Worm (Caenorhabditis elegans): ENCODE data around the gene ZK250.14.
"Not testable (repeated sequence)": the region's sequence is repeated elsewhere in the genome, so short reads cannot be mapped to it uniquely, and the experiment has no call there.

ZK250.14 gene

DNA sequence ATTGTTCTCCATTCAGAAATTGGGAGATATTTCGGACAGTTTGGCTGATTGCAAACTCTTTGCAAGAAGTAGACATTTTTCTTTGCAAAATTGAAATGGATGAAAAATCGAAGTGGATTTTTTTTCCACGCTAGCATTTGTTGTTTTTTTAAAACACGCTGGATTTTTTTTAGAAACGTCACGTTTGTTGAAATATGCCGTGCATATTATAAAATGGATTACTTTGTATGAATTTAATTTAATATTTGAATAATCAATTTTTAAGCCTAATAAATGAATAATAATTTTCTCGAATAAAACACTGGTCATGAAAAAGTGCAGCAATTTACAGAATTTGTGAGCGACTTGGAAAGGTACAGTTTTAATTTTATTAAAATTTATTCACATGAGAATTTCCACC lies at the start of gene ZK250.14:
ZK250.14 (minus strand) TSS at position 101 of the 400 bp plus-strand sequence.
- TF ChIP-seq med-1 (GFP tag; optimal IDR thresholded peaks at IDR 0.05; ENCODE audit: insufficient read depth) (no peak), cog-1 (tag; optimal IDR thresholded peaks at IDR 0.05) (no peak), tab-1 (GFP tag; IDR thresholded peaks at IDR 0.05) (no peak), flt-1 (GFP tag; IDR thresholded peaks at IDR 0.05) (no peak), ztf-29 (GFP tag; IDR thresholded peaks at IDR 0.05) (no peak), ztf-23 (GFP tag; IDR thresholded peaks at IDR 0.05) (no peak), T22C8.4 (GFP tag; IDR thresholded peaks at IDR 0.05) (no peak), klf-2 (GFP tag; conservative IDR thresholded peaks at IDR 0.05) (no peak), ref-1 (GFP tag; conservative IDR thresholded peaks at IDR 0.05) (no peak)

DNA sequence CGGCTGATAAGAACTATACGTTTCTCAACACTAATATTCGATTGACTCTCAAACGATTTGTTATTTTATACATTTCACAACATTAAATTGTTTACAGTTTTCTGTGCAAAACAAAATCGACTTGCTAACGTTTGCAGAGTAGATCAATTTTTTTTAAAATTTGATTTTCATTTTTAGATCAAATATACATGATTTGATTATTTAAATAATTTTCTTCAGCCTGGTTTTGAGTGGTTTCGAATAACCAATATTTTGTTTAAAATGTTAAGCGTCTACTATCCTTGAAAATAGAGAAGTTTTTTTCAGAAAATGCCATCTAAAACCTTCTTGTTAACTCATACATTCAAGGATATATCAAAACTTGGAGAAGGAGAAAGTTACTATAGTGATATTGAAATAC lies 48.7 kb upstream of the ZK250.14 start, which contains the start of gene math-21:
math-21 (plus strand) TSS at position 301 of the 400 bp plus-strand sequence.
- TF ChIP-seq tab-1 (GFP tag; IDR thresholded peaks at IDR 0.05) (no peak), klf-2 (GFP tag; conservative IDR thresholded peaks at IDR 0.05) (no peak), med-1 (GFP tag; optimal IDR thresholded peaks at IDR 0.05; ENCODE audit: insufficient read depth) (no peak), T22C8.4 (GFP tag; IDR thresholded peaks at IDR 0.05) (no peak), ref-1 (GFP tag; conservative IDR thresholded peaks at IDR 0.05) (no peak), ztf-23 (GFP tag; IDR thresholded peaks at IDR 0.05) (no peak), ztf-29 (GFP tag; IDR thresholded peaks at IDR 0.05) (no peak), cog-1 (tag; optimal IDR thresholded peaks at IDR 0.05) (no peak), flt-1 (GFP tag; IDR thresholded peaks at IDR 0.05) (no peak)

DNA sequence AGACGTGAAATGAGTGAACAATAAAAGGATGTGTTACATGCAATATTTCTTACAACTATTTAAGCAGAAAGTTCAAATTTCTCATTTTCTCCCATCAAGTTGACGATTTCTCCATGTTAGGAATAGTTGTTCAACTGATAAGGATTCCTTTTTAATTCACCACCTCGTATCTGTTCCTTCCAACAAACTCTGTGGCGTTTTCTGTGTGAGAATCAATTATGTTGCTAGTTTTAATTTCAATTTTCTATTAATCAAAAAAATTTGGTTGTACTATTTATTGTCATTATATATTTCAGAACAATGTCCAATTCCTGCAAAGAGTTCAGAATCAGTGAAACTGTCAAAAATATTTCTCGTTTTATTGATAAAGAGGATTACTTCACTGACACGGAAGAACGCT lies 44.0 kb upstream of the ZK250.14 start, which contains the start of gene math-44:
math-44 (plus strand) TSS at position 301 of the 400 bp plus-strand sequence.
- TF ChIP-seq med-1 (GFP tag; optimal IDR thresholded peaks at IDR 0.05; ENCODE audit: insufficient read depth) (no peak), flt-1 (GFP tag; IDR thresholded peaks at IDR 0.05) (no peak)

DNA sequence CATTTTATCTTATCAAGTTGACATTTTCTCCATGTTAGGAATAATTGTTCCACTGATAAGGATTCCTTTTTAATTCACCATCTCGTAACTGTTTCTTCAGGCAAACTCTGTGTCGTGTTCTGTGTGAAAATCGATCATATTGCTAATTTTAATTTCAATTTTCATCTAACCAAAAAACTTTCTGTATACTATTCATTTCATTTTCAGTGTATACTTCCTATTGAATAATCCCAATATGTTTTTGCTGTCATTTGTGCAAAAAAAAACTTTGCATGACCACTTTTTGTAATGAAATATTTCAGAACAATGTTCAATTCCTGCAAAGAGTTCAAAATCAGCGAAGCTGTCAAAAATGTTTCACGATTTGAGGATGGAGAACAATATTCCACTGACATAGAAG lies 42.0 kb upstream of the ZK250.14 start, which contains the start of gene Y16E11A.4:
Y16E11A.4 (plus strand) TSS at position 301 of the 400 bp plus-strand sequence.
- TF ChIP-seq ztf-23 (GFP tag; IDR thresholded peaks at IDR 0.05), result no peak
- no peak for TF ChIP-seq tab-1 (GFP tag; IDR thresholded peaks at IDR 0.05)
- no peak for TF ChIP-seq T22C8.4 (GFP tag; IDR thresholded peaks at IDR 0.05)
- TF ChIP-seq med-1 (GFP tag; optimal IDR thresholded peaks at IDR 0.05; ENCODE audit: insufficient read depth), result no peak
- no peak for TF ChIP-seq flt-1 (GFP tag; IDR thresholded peaks at IDR 0.05)
- no peak for TF ChIP-seq ztf-29 (GFP tag; IDR thresholded peaks at IDR 0.05)
- no peak for TF ChIP-seq ref-1 (GFP tag; conservative IDR thresholded peaks at IDR 0.05)
- no peak for TF ChIP-seq cog-1 (tag; optimal IDR thresholded peaks at IDR 0.05)
- no peak for TF ChIP-seq klf-2 (GFP tag; conservative IDR thresholded peaks at IDR 0.05)

DNA sequence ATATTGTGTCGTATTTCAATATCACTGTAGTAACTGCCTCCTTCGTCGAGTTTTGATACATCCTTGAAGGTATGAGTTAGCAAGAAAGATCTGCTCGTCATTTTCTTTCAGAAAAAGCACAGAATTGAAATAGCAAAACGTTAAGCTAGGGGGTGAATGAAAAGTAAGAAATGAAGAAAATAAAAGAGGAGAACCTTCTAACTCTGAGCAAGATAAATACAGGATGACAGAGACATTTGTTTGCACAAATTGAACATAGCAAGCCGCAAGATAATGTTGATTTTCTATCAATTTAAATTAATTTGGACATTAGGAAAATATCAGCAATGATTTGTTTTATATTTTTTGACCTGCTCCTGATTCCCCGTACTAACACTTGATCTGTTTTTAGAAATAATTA lies 10.6 kb upstream of the ZK250.14 start, which contains the start of gene math-49:
math-49 (minus strand) TSS at position 101 of the 400 bp plus-strand sequence.
- not testable (repeated sequence) for TF ChIP-seq cog-1 (tag; optimal IDR thresholded peaks at IDR 0.05); ref-1 (GFP tag; conservative IDR thresholded peaks at IDR 0.05); ztf-29 (GFP tag; IDR thresholded peaks at IDR 0.05)

DNA sequence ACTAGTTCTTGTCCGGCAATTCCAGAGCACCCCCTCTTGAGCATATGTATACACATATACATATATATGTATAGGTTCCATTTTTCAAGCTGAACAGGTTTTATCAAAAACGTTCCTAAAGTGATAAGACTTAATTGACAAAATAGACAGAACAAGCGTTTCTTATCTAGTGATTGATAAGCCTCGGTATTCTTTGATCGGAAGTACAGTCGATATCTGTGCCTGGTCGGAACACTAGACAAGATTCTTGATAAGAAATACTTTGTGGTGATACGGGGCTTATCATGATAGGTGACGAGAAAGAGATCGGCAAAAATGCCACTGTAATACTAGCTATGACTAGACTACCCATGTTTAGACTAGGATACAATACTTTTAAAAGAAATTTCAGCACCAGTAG lies 4.1 kb upstream of the ZK250.14 start:
- TF ChIP-seq ztf-29 (GFP tag; IDR thresholded peaks at IDR 0.05) (no peak), T22C8.4 (GFP tag; IDR thresholded peaks at IDR 0.05) (no peak), tab-1 (GFP tag; IDR thresholded peaks at IDR 0.05) (no peak), cog-1 (tag; optimal IDR thresholded peaks at IDR 0.05) (no peak), med-1 (GFP tag; optimal IDR thresholded peaks at IDR 0.05; ENCODE audit: insufficient read depth) (no peak), flt-1 (GFP tag; IDR thresholded peaks at IDR 0.05) (no peak), ref-1 (GFP tag; conservative IDR thresholded peaks at IDR 0.05) (no peak), ztf-23 (GFP tag; IDR thresholded peaks at IDR 0.05) (no peak), klf-2 (GFP tag; conservative IDR thresholded peaks at IDR 0.05) (no peak)

DNA sequence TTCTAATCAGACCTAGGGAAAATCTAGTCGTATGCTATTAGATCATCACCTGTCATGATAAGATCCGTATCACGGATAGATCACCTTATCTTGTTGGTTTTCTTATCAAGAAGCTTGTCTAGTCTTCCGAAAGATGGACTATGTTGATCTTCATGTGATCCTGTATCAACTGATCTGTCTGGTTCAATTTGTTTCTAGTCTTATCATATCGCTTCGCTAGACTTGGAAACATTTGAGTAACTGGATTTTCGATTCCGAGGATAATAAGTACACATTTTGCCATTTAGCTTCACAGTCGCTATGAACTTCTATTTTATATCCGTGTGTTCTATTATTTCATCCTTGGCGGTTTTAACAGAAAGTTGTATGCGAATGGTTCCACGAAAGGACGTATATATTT lies 3.4 kb upstream of the ZK250.14 start, which contains the start of gene ZK250.2:
ZK250.2 (plus strand) TSS at position 301 of the 400 bp plus-strand sequence.
- not testable (repeated sequence) for TF ChIP-seq tab-1 (GFP tag; IDR thresholded peaks at IDR 0.05); ref-1 (GFP tag; conservative IDR thresholded peaks at IDR 0.05); med-1 (GFP tag; optimal IDR thresholded peaks at IDR 0.05; ENCODE audit: insufficient read depth)

DNA sequence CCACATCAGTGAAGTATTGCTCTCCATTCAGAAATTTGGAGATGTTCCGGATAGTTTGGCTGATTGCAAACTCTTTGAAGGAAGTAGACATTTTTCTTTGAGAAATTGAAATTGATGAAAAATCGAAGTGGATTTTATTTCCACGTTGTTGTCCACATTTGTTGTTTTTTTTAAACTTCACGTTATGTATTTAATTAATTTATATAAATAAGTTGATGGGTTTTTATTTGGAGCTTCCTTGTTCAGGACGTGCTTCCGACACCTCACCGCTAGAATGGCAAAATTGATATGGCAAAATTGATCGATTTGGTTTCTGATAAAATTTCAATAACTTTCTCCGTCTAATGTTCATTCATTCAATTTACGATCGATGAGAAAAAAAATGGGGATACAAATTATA lies 1.4 kb upstream of the ZK250.14 start, which contains the start of gene math-48:
math-48 (minus strand) TSS at position 101 of the 400 bp plus-strand sequence.
- TF ChIP-seq tab-1 (GFP tag; IDR thresholded peaks at IDR 0.05) (no peak), med-1 (GFP tag; optimal IDR thresholded peaks at IDR 0.05; ENCODE audit: insufficient read depth) (no peak), flt-1 (GFP tag; IDR thresholded peaks at IDR 0.05) (no peak)

DNA sequence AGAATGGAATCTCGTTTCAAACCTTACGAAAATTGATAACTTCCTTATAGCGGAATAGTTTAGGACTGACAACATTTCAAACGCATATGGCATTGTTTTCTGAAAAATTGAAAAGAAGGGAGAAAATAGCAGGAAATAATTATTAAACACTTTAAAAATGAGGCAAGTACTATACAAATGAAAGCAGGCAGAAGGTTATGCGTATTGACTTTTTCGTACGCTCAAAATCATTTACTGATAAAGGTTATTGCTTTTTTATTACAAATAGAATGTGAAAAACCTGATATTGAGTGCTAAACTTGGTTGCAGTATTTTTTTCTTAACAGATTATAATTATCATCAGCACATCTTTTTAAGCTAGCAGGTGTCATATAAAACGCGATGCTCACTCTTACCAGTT lies 5.3 kb downstream of the ZK250.14 start, which contains the start of gene ZK250.13:
ZK250.13 (minus strand) TSS at position 101 of the 400 bp plus-strand sequence.
- TF ChIP-seq ref-1 (GFP tag; conservative IDR thresholded peaks at IDR 0.05), result no peak
- no peak for TF ChIP-seq cog-1 (tag; optimal IDR thresholded peaks at IDR 0.05)
- TF ChIP-seq T22C8.4 (GFP tag; IDR thresholded peaks at IDR 0.05), result no peak
- no peak for TF ChIP-seq med-1 (GFP tag; optimal IDR thresholded peaks at IDR 0.05; ENCODE audit: insufficient read depth)
- TF ChIP-seq ztf-29 (GFP tag; IDR thresholded peaks at IDR 0.05), result no peak
- TF ChIP-seq flt-1 (GFP tag; IDR thresholded peaks at IDR 0.05), result no peak
- no peak for TF ChIP-seq ztf-23 (GFP tag; IDR thresholded peaks at IDR 0.05)
- no peak for TF ChIP-seq tab-1 (GFP tag; IDR thresholded peaks at IDR 0.05)
- TF ChIP-seq klf-2 (GFP tag; conservative IDR thresholded peaks at IDR 0.05), result no peak

DNA sequence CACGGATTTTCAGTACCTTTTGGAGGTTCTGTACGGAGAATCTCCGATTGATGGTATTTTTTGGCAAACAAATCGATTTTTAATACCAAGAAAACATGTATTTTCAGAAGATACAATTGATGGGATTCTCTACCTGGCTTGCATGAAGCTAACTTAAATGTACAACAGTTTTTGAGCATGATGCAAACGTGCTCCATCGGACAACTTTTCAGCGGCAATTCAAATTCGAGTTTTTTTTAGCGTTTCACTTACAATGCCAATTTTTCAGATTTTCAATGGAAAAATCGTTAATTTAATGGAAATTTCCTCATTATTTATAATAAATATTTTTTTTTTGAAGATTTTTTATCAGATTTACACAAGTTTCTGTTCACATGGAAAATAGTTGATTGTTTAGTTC lies 16.4 kb downstream of the ZK250.14 start:
- no peak for TF ChIP-seq cog-1 (tag; optimal IDR thresholded peaks at IDR 0.05)
- TF ChIP-seq ztf-29 (GFP tag; IDR thresholded peaks at IDR 0.05), result no peak
- TF ChIP-seq ztf-23 (GFP tag; IDR thresholded peaks at IDR 0.05), result no peak
- no peak for TF ChIP-seq klf-2 (GFP tag; conservative IDR thresholded peaks at IDR 0.05)
- TF ChIP-seq tab-1 (GFP tag; IDR thresholded peaks at IDR 0.05), result no peak
- TF ChIP-seq T22C8.4 (GFP tag; IDR thresholded peaks at IDR 0.05), result no peak
- TF ChIP-seq flt-1 (GFP tag; IDR thresholded peaks at IDR 0.05), result no peak
- no peak for TF ChIP-seq med-1 (GFP tag; optimal IDR thresholded peaks at IDR 0.05; ENCODE audit: insufficient read depth)
- no peak for TF ChIP-seq ref-1 (GFP tag; conservative IDR thresholded peaks at IDR 0.05)

Measured in whole organism, midembryonic.